Worm (Caenorhabditis elegans): ENCODE measurements around the gene hrpl-1.

Gene hrpl-1

ce11 chrII:6898017-6898779 is at the start of gene hrpl-1:
hrpl-1 (plus strand) TSS chrII:6898729.
- no peak for TF ChIP-seq unc-62 (GFP tag; optimal IDR thresholded peaks at IDR 0.05)

ce11 chrII:6849308-6849707 is 49.2 kb upstream of the hrpl-1 start:
- no peak for TF ChIP-seq unc-62 (GFP tag; optimal IDR thresholded peaks at IDR 0.05)

ce11 chrII:6851938-6852337 is 46.6 kb upstream of the hrpl-1 start, which contains the start of gene C04A2.15:
C04A2.15 (plus strand) TSS chrII:6852236.
- no peak for TF ChIP-seq unc-62 (GFP tag; optimal IDR thresholded peaks at IDR 0.05)

- no peak for TF ChIP-seq unc-62 (GFP tag; optimal IDR thresholded peaks at IDR 0.05)
These were observed 45.5 kb upstream of the hrpl-1 start for ce11 chrII:6853059-6853466.

- TF ChIP-seq unc-62 (GFP tag; optimal IDR thresholded peaks at IDR 0.05), result no peak
These were observed 40.3 kb upstream of the hrpl-1 start, which contains the start of gene dnj-5 for ce11 chrII:6858201-6858600. dnj-5 (minus strand) TSS chrII:6858301.

- TF ChIP-seq unc-62 (GFP tag; optimal IDR thresholded peaks at IDR 0.05), result no peak
These were observed 39.7 kb upstream of the hrpl-1 start for ce11 chrII:6858835-6859234.

ce11 chrII:6860043-6860442 is 38.5 kb upstream of the hrpl-1 start:
- no peak for TF ChIP-seq unc-62 (GFP tag; optimal IDR thresholded peaks at IDR 0.05)

- no peak for TF ChIP-seq unc-62 (GFP tag; optimal IDR thresholded peaks at IDR 0.05)
These were observed 34.9 kb upstream of the hrpl-1 start, which contains the start of gene aff-1 for ce11 chrII:6863652-6864051. aff-1 (minus strand) TSS chrII:6863752.

- TF ChIP-seq unc-62 (GFP tag; optimal IDR thresholded peaks at IDR 0.05), result no peak
These were observed 27.7 kb upstream of the hrpl-1 start, which contains the start of gene clhm-1 for ce11 chrII:6870803-6871202. clhm-1 (minus strand) TSS chrII:6871009.

- no peak for TF ChIP-seq unc-62 (GFP tag; optimal IDR thresholded peaks at IDR 0.05)
These were observed 26.0 kb upstream of the hrpl-1 start, which contains the start of gene C44B7.5 for ce11 chrII:6872493-6872892. C44B7.5 (minus strand) TSS chrII:6872593.

- TF ChIP-seq unc-62 (GFP tag; optimal IDR thresholded peaks at IDR 0.05), result no peak
These were observed 21.6 kb upstream of the hrpl-1 start, which contains the start of gene slc-36.5 for ce11 chrII:6876957-6877356. slc-36.5 (minus strand) TSS chrII:6877057.

- TF ChIP-seq unc-62 (GFP tag; optimal IDR thresholded peaks at IDR 0.05), result no peak
These were observed 20.6 kb upstream of the hrpl-1 start for ce11 chrII:6877881-6878280.

ce11 chrII:6880067-6880466 is 18.5 kb upstream of the hrpl-1 start, which contains the start of gene C44B7.7:
C44B7.7 (minus strand) TSS chrII:6880167.
- TF ChIP-seq unc-62 (GFP tag; optimal IDR thresholded peaks at IDR 0.05), result no peak

ce11 chrII:6882335-6882734 is 16.2 kb upstream of the hrpl-1 start:
- TF ChIP-seq unc-62 (GFP tag; optimal IDR thresholded peaks at IDR 0.05), result no peak

ce11 chrII:6883716-6884115 is 14.8 kb upstream of the hrpl-1 start, which contains the start of gene pmp-1:
pmp-1 (minus strand) TSS chrII:6883754.
- no peak for TF ChIP-seq unc-62 (GFP tag; optimal IDR thresholded peaks at IDR 0.05)

ce11 chrII:6884568-6884967 is 14.0 kb upstream of the hrpl-1 start:
- no peak for TF ChIP-seq unc-62 (GFP tag; optimal IDR thresholded peaks at IDR 0.05)

ce11 chrII:6887319-6888005 is 11.1 kb upstream of the hrpl-1 start, which contains the start of gene pmp-2:
pmp-2 (minus strand) TSS chrII:6887805.
- no peak for TF ChIP-seq unc-62 (GFP tag; optimal IDR thresholded peaks at IDR 0.05)
